Worm (Caenorhabditis elegans) whole organism, L3 larva: ENCODE measurements around the gene F56F11.4.

Experiments
- nfya-1 ChIP-seq: sonication (generic microtip); optimal IDR thresholded peaks from 2 replicates; lab custom pipeline; 2017; ENCODE audit warnings: missing genetic modification characterization, mild to moderate bottlenecking, missing compliant biosample characterization, antibody characterized with exemption, moderate library complexity; ENCODE audit not compliant: insufficient read depth
- nhr-11 ChIP-seq: fragments of 150-350 bp; optimal IDR thresholded peaks from 2 replicates; lab custom pipeline; 2014; ENCODE audit warnings: missing biosample characterization, missing genetic modification characterization
- nhr-25 ChIP-seq: sonication (generic microtip); optimal IDR thresholded peaks from 2 replicates; lab custom pipeline; 2017; ENCODE audit warnings: missing biosample characterization, missing genetic modification characterization
- tbx-2 ChIP-seq: sonication (generic microtip); optimal IDR thresholded peaks from 2 replicates; lab custom pipeline; 2016; ENCODE audit warnings: mild to moderate bottlenecking, missing genetic modification characterization, missing compliant biosample characterization

ce11 chrIII:2904164-2904563 is 48.1 kb downstream of the F56F11.4 start:
- no peak for TF ChIP-seq tbx-2
- no peak for TF ChIP-seq nhr-25 (tag; lab: Kevin White, UChicago)
- no peak for TF ChIP-seq nfya-1 (tag; lab: Kevin White, UChicago)
- TF ChIP-seq nhr-11 = no peak
